Fruit fly (Drosophila melanogaster): ENCODE data around the gene CG11760.

DNA sequence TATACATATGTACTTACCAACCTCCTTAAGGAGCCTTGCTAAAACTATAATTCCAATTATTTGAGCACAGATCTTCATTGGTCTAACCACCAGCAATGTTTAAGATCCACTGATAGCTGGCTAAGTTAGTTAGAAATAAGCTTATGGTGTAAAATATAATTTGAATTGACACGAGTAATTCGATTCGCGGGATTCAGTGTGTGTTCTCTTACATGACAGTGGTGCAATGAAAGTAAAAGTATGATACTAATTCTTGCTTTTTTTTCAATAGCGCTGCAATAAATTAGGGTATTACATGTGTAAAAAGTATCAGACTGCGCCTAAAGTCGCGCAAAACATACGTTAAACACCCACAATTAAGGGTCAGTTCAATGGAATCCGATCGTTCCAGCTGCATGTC lies 39.1 kb upstream of the CG11760 start, which contains the start of gene CG33325:
- no peak for TF ChIP-seq CG8478 (optimal IDR thresholded peaks at IDR 0.05)
- no peak for TF ChIP-seq CTCF (optimal IDR thresholded peaks at IDR 0.05)
